Worm (Caenorhabditis elegans): ENCODE results near the gene Y50D7A.10.

Gene Y50D7A.10

DNA sequence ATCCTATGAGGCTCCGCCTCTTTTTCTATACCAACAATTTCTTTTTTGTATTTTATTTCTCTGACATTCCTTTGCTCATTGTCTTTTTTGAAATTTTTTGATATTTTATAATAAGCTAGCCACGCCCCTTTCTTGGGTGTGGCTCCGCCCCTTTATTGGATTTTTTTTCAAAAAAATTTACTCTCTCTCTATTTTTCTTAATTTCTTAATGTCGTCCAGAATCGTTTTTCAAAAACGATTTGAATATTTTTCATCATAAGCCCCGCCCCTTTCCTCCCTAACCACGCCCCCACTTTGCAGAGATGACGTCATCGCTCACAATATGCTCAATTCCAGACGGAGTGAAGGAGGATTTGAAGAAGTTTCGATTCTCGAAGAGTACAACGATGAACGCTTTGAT, at the start of gene Y50D7A.10:
Gene Y50D7A.10 (plus strand): TSS at position 301 of the 400 bp plus-strand sequence.
- TF ChIP-seq skn-1 (tag; optimal IDR thresholded peaks at IDR 0.05) (no peak), hmg-11 (tag; optimal IDR thresholded peaks at IDR 0.05) (no peak), ZK546.5 (tag; optimal IDR thresholded peaks at IDR 0.05) (no peak), nhr-11 (tag; optimal IDR thresholded peaks at IDR 0.05) (no peak), tbx-2 (tag; optimal IDR thresholded peaks at IDR 0.05) (no peak), ama-1 (optimal IDR thresholded peaks at IDR 0.05) (no peak), daf-12 (tag; optimal IDR thresholded peaks at IDR 0.05) (no peak), ceh-28 (tag; optimal IDR thresholded peaks at IDR 0.05) (no peak), egl-27 (tag; optimal IDR thresholded peaks at IDR 0.05) (no peak), pha-4 (tag; optimal IDR thresholded peaks at IDR 0.05) (no peak), ceh-9 (tag; optimal IDR thresholded peaks at IDR 0.05) (no peak), egl-5 (tag; optimal IDR thresholded peaks at IDR 0.05) (no peak), aly-2 (tag; optimal IDR thresholded peaks at IDR 0.05) (no peak), ceh-16 (tag; optimal IDR thresholded peaks at IDR 0.05) (no peak), nhr-12 (tag; optimal IDR thresholded peaks at IDR 0.05) (no peak), nhr-76 (tag; optimal IDR thresholded peaks at IDR 0.05) (no peak), nhr-25 (tag; optimal IDR thresholded peaks at IDR 0.05) (no peak)

DNA sequence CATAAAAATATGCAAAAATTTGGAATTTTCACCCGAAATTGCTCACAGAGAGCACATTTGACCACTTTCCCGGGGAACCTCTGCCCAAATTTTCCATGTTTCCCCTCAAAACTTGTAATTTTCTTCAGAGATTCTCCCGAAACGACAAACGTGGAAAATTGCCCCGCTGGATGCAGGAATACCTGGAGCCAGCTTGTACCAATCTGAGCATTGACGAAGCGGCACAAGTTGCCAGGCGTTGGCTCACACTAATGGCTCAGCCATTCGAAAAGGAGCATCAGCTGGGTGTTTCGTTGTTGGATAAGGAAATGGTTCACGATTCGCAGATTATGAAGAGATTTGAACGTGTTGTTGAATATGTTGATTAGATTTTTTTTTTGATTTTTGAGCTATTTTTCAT, 32.8 kb upstream of the Y50D7A.10 start:
- TF ChIP-seq jun-1 (tag; optimal IDR thresholded peaks at IDR 0.05), result no peak
- no peak for TF ChIP-seq nhr-76 (tag; optimal IDR thresholded peaks at IDR 0.05)
- no peak for TF ChIP-seq ztf-11 (tag; optimal IDR thresholded peaks at IDR 0.05)
- no peak for TF ChIP-seq eor-1 (tag; optimal IDR thresholded peaks at IDR 0.05)
- no peak for TF ChIP-seq mdl-1 (tag; optimal IDR thresholded peaks at IDR 0.05)
- TF ChIP-seq fos-1 (tag; optimal IDR thresholded peaks at IDR 0.05), result no peak
- no peak for TF ChIP-seq ceh-9 (tag; optimal IDR thresholded peaks at IDR 0.05)
- no peak for TF ChIP-seq fkh-2 (tag; optimal IDR thresholded peaks at IDR 0.05)
- TF ChIP-seq daf-12 (tag; optimal IDR thresholded peaks at IDR 0.05), result no peak
- no peak for TF ChIP-seq egl-5 (tag; optimal IDR thresholded peaks at IDR 0.05)
- no peak for TF ChIP-seq nhr-28 (tag; optimal IDR thresholded peaks at IDR 0.05)
- no peak for TF ChIP-seq egl-27 (tag; optimal IDR thresholded peaks at IDR 0.05)
- TF ChIP-seq nhr-77 (tag; optimal IDR thresholded peaks at IDR 0.05), result no peak

DNA sequence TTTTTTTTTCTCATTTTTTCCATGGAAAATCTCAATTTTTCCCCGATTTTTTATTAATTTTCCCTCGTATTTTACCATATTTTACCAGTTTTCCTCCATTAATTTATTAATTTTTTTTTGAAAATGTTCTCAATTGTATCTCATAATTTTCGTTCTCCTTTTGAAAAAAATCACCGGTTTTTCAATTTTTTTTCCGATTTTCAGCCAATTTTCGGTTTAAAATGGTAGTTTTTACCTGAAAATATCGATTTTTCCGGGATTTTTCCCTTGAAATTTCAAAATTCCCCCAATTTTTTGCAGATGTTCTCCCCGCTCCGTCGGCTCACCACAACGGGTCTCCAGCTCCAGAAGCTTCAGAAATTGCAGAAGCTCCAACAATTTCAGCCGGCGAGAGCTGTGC, 31.4 kb upstream of the Y50D7A.10 start, which contains the start of gene taco-1:
Gene taco-1 (plus strand): TSS at position 301 of the 400 bp plus-strand sequence.
- TF ChIP-seq eor-1 (tag; optimal IDR thresholded peaks at IDR 0.05) (no peak), ceh-16 (tag; optimal IDR thresholded peaks at IDR 0.05) (no peak), pha-4 (tag; optimal IDR thresholded peaks at IDR 0.05) (no peak), elt-1 (tag; optimal IDR thresholded peaks at IDR 0.05) (no peak), ceh-9 (tag; optimal IDR thresholded peaks at IDR 0.05) (no peak), pqm-1 (tag; optimal IDR thresholded peaks at IDR 0.05) (no peak), nhr-67 (tag; optimal IDR thresholded peaks at IDR 0.05) (no peak), elt-3 (tag; optimal IDR thresholded peaks at IDR 0.05) (no peak), ama-1 (optimal IDR thresholded peaks at IDR 0.05) (no peak), sea-2 (GFP tag; optimal IDR thresholded peaks at IDR 0.05) (no peak), ZK546.5 (tag; optimal IDR thresholded peaks at IDR 0.05) (no peak)

DNA sequence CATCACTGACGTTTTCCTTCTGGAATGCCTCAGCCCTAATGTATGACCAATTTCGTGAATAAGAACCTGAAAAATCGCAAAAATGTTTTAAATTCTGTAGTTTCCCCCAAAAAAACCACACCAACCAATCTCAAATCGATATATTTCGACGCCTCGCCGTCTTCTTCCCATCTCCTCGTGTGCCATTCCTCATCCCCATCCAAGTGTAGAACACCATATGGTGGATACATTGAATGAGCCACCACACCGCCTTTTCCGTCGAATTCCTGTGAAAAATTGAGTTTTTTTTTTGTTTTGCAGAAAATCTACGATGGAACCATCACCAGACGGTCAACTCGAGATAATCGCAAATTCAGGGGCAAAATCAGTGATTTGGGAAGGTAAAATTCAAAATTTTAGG, 22.9 kb upstream of the Y50D7A.10 start, which contains the start of gene Y50D7A.1:
Gene Y50D7A.1 (plus strand): TSS at position 301 of the 400 bp plus-strand sequence.
- TF ChIP-seq ZK546.5 (tag; optimal IDR thresholded peaks at IDR 0.05), result no peak
- TF ChIP-seq pqm-1 (tag; optimal IDR thresholded peaks at IDR 0.05), result no peak
- TF ChIP-seq pha-4 (tag; optimal IDR thresholded peaks at IDR 0.05), result no peak
- TF ChIP-seq elt-2 (tag; optimal IDR thresholded peaks at IDR 0.05), result no peak
- TF ChIP-seq nhr-12 (tag; optimal IDR thresholded peaks at IDR 0.05), result no peak
- TF ChIP-seq lsy-12 (tag; optimal IDR thresholded peaks at IDR 0.05), result no peak

DNA sequence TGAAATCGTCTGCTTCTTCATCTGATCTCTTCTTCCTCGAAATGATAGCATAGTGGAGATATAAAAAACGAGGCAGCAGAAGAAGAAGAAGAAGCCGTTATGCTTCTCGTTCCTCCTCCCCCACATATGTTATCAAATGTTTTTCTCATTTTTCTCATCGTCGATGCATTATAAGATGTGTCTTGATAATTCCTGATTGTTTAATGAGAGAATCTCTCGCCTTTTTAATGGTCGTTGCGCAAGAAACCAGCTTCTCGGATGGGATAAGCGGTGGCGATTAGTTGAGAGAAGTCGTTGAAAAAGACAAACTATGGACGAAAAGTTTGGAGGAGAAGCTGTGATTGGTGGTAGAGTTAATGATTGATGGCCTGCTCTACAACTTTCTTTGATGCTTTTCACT, 20.7 kb upstream of the Y50D7A.10 start, which contains the start of gene Y50D7A.13:
Gene Y50D7A.13 (minus strand): TSS at position 101 of the 400 bp plus-strand sequence.
- TF ChIP-seq aly-2 (tag; optimal IDR thresholded peaks at IDR 0.05) (no peak), sea-2 (GFP tag; optimal IDR thresholded peaks at IDR 0.05) (no peak), elt-1 (tag; optimal IDR thresholded peaks at IDR 0.05) (no peak), lin-39 (tag; optimal IDR thresholded peaks at IDR 0.05) (no peak), nhr-23 (tag; optimal IDR thresholded peaks at IDR 0.05) (no peak), unc-39 (tag; optimal IDR thresholded peaks at IDR 0.05) (no peak), mdl-1 (tag; optimal IDR thresholded peaks at IDR 0.05) (no peak), nhr-12 (tag; optimal IDR thresholded peaks at IDR 0.05) (no peak), jun-1 (tag; optimal IDR thresholded peaks at IDR 0.05) (no peak), eor-1 (tag; optimal IDR thresholded peaks at IDR 0.05) (no peak), snpc-4 (tag; optimal IDR thresholded peaks at IDR 0.05) (no peak), skn-1 (tag; optimal IDR thresholded peaks at IDR 0.05) (no peak), nhr-28 (tag; optimal IDR thresholded peaks at IDR 0.05) (no peak), zag-1 (tag; optimal IDR thresholded peaks at IDR 0.05) (no peak), egl-27 (tag; optimal IDR thresholded peaks at IDR 0.05) (no peak), ceh-82 (tag; optimal IDR thresholded peaks at IDR 0.05) (no peak), ceh-16 (tag; optimal IDR thresholded peaks at IDR 0.05) (no peak), unc-62 (GFP tag; optimal IDR thresholded peaks at IDR 0.05) (no peak)

Data from whole organism, L3 larva.